Worm (Caenorhabditis elegans): ENCODE data around the gene try-3.

try-3 gene

ce11 chrIV:6560434-6560833 lies 3.5 kb downstream of the try-3 start, which contains the start of gene best-9:
Gene best-9, plus strand, starts transcription at chrIV:6560734.
- TF ChIP-seq ceh-34 (tag; optimal IDR thresholded peaks at IDR 0.05): no peak
- TF ChIP-seq syd-9 (tag; optimal IDR thresholded peaks at IDR 0.05): no peak
- TF ChIP-seq C38D4.7 (GFP tag; optimal IDR thresholded peaks at IDR 0.05): no peak
- no peak for TF ChIP-seq unc-42 (tag; optimal IDR thresholded peaks at IDR 0.05)
- TF ChIP-seq sox-4 (tag; optimal IDR thresholded peaks at IDR 0.05): no peak
- no peak for TF ChIP-seq hlh-13 (GFP tag; optimal IDR thresholded peaks at IDR 0.05)
- no peak for TF ChIP-seq madf-2 (tag; optimal IDR thresholded peaks at IDR 0.05)
- TF ChIP-seq K02D7.2 (tag; optimal IDR thresholded peaks at IDR 0.05): no peak
- no peak for TF ChIP-seq gmeb-2 (tag; optimal IDR thresholded peaks at IDR 0.05)
- TF ChIP-seq elt-2 (tag; optimal IDR thresholded peaks at IDR 0.05): no peak
- TF ChIP-seq eyg-1 (tag; optimal IDR thresholded peaks at IDR 0.05): no peak
- TF ChIP-seq ceh-30 (tag; optimal IDR thresholded peaks at IDR 0.05): no peak
- TF ChIP-seq hlh-30 (tag; optimal IDR thresholded peaks at IDR 0.05; ENCODE audit: insufficient read depth): no peak
- no peak for TF ChIP-seq ceh-48 (tag; optimal IDR thresholded peaks at IDR 0.05)

- no peak for TF ChIP-seq ceh-22 (tag; optimal IDR thresholded peaks at IDR 0.05)
- no peak for TF ChIP-seq nhr-232 (tag; optimal IDR thresholded peaks at IDR 0.05)
- no peak for TF ChIP-seq pax-1 (tag; optimal IDR thresholded peaks at IDR 0.05)
- TF ChIP-seq lim-6 (tag; optimal IDR thresholded peaks at IDR 0.05): no peak
- TF ChIP-seq npax-4 (tag; optimal IDR thresholded peaks at IDR 0.05): no peak
- no peak for TF ChIP-seq ceh-14 (tag; optimal IDR thresholded peaks at IDR 0.05)
- no peak for TF ChIP-seq fkh-6 (tag; optimal IDR thresholded peaks at IDR 0.05)
- TF ChIP-seq fkh-10 (GFP tag; optimal IDR thresholded peaks at IDR 0.05): no peak
- TF ChIP-seq hlh-6 (tag; optimal IDR thresholded peaks at IDR 0.05): no peak
- no peak for TF ChIP-seq pros-1 (tag; optimal IDR thresholded peaks at IDR 0.05)
- TF ChIP-seq F13H6.1 (tag; optimal IDR thresholded peaks at IDR 0.05): no peak
- TF ChIP-seq K02D7.2 (tag; optimal IDR thresholded peaks at IDR 0.05): no peak
- no peak for TF ChIP-seq ceh-45 (GFP tag; IDR thresholded peaks at IDR 0.05)
Measured at ce11 chrIV:6562039-6562438, 5.1 kb downstream of the try-3 start.

- TF ChIP-seq ztf-16 (tag; optimal IDR thresholded peaks at IDR 0.05) (no peak), unc-55 (GFP tag; optimal IDR thresholded peaks at IDR 0.05) (no peak), che-1 (tag; optimal IDR thresholded peaks at IDR 0.05) (no peak), syd-9 (tag; optimal IDR thresholded peaks at IDR 0.05) (no peak), ceh-31 (tag; optimal IDR thresholded peaks at IDR 0.05) (no peak), unc-42 (tag; optimal IDR thresholded peaks at IDR 0.05) (no peak), nhr-11 (tag; optimal IDR thresholded peaks at IDR 0.05) (no peak), ceh-2 (tag; optimal IDR thresholded peaks at IDR 0.05) (no peak), lim-6 (tag; optimal IDR thresholded peaks at IDR 0.05) (no peak), tbx-2 (tag; optimal IDR thresholded peaks at IDR 0.05) (no peak)
Measured at ce11 chrIV:6565605-6566004, 8.7 kb downstream of the try-3 start.

ce11 chrIV:6572238-6572637 lies 15.3 kb downstream of the try-3 start, which contains the start of gene bicd-1:
Gene bicd-1, minus strand, starts transcription at chrIV:6572338.
- TF ChIP-seq dmd-4 (tag; optimal IDR thresholded peaks at IDR 0.05; ENCODE audit: borderline replicate concordance) (no peak), ceh-34 (tag; optimal IDR thresholded peaks at IDR 0.05) (no peak), pha-2 (tag; optimal IDR thresholded peaks at IDR 0.05) (no peak), mec-3 (tag; optimal IDR thresholded peaks at IDR 0.05; ENCODE audit: borderline replicate concordance) (no peak), C08G9.2 (tag; optimal IDR thresholded peaks at IDR 0.05) (no peak), hlh-13 (GFP tag; optimal IDR thresholded peaks at IDR 0.05) (no peak), Y22D7AL.16 (tag; optimal IDR thresholded peaks at IDR 0.05) (no peak), ceh-31 (tag; optimal IDR thresholded peaks at IDR 0.05) (no peak), C38D4.7 (GFP tag; optimal IDR thresholded peaks at IDR 0.05) (no peak), hlh-6 (tag; optimal IDR thresholded peaks at IDR 0.05) (no peak)

Data from whole organism, late embryonic.